Worm (Caenorhabditis elegans) whole organism, young adult: Measurements from ENCODE around the gene Y41C4A.6.
A peak's percentile ranks its signal among the peaks of the same experiment; 100 is the strongest.

ENCODE experiments used
- D2030.7 ChIP-seq: fragments of 200-800 bp; sonication (Bioruptor generic); IDR thresholded peaks from 2 replicates; pipeline ENCODE4 v1.3.6; 2022; ENCODE audit warnings: missing genetic modification reagents, missing genetic modification characterization, missing compliant biosample characterization
- F10E7.11 ChIP-seq: sonication (generic microtip); optimal IDR thresholded peaks from 2 replicates; lab custom pipeline; 2017; ENCODE audit warnings: mild to moderate bottlenecking, missing genetic modification characterization, moderate library complexity, missing compliant biosample characterization
- F37B4.10 ChIP-seq: fragments of 200-800 bp; sonication (Bioruptor generic); IDR thresholded peaks from 2 replicates; pipeline ENCODE4 v1.3.6; 2022; ENCODE audit warnings: missing genetic modification characterization, missing compliant biosample characterization
- K11D2.4 ChIP-seq: fragments of 200-800 bp; sonication (Bioruptor generic); IDR thresholded peaks from 2 replicates; pipeline ENCODE4 v1.3.6; 2022; ENCODE audit warnings: missing genetic modification reagents, missing genetic modification characterization, missing compliant biosample characterization
- K12H6.12 ChIP-seq: fragments of 200-800 bp; sonication (Bioruptor generic); optimal IDR thresholded peaks from 2 replicates; lab custom pipeline; 2018; ENCODE audit warnings: mild to moderate bottlenecking, missing genetic modification characterization, missing compliant biosample characterization
- ama-1 ChIP-seq, 3 experiments: fragments of 150-350 bp in 1 of 3; sonication (generic microtip) in 2 of 3; optimal IDR thresholded peaks; 2 replicates each; lab custom pipeline; 2014 to 2018; ENCODE audit warnings: missing biosample characterization in 2 of 3, missing genetic modification characterization in 2 of 3, missing genetic modification reagents in 2 of 3
- aptf-3 ChIP-seq: fragments of 200-800 bp; sonication (Bioruptor generic); IDR thresholded peaks from 2 replicates; pipeline ENCODE4 v1.3.6; 2022; ENCODE audit warnings: missing genetic modification characterization, missing compliant biosample characterization
- atf-7 ChIP-seq: sonication (generic microtip); optimal IDR thresholded peaks from 2 replicates; lab custom pipeline; 2017; ENCODE audit warnings: mild to moderate bottlenecking, missing genetic modification characterization, missing compliant biosample characterization
- attf-3 ChIP-seq: fragments of 200-800 bp; sonication (Bioruptor generic); conservative IDR thresholded peaks from 2 replicates; pipeline ENCODE4 v1.3.6; 2022; ENCODE audit warnings: missing genetic modification reagents, missing genetic modification characterization, missing compliant biosample characterization
- cebp-1 ChIP-seq, 2 experiments: fragments of 200-800 bp in 1 of 2; sonication (Bioruptor generic) in 1 of 2; sonication (generic microtip) in 1 of 2; IDR thresholded peaks in 1 of 2; optimal IDR thresholded peaks in 1 of 2; 2 replicates each; pipeline versions ENCODE4 v1.3.6 to Lab custom; 2017 to 2022; ENCODE audit warnings: missing compliant biosample characterization in 2 of 2, missing genetic modification characterization in 2 of 2, mild to moderate bottlenecking in 1 of 2, missing genetic modification reagents in 1 of 2, moderate library complexity in 1 of 2
- cebp-2 ChIP-seq: fragments of 200-800 bp; sonication (Bioruptor generic); IDR thresholded peaks from 2 replicates; pipeline ENCODE4 v1.3.6; 2022; ENCODE audit warnings: missing genetic modification characterization, missing compliant biosample characterization
- ceh-58 ChIP-seq: fragments of 200-800 bp; sonication (Bioruptor generic); IDR thresholded peaks from 2 replicates; pipeline ENCODE4 v1.3.6; 2022; ENCODE audit warnings: missing genetic modification characterization, missing compliant biosample characterization
- die-1 ChIP-seq: sonication (generic microtip); optimal IDR thresholded peaks from 2 replicates; lab custom pipeline; 2016; ENCODE audit warnings: missing genotype, mild to moderate bottlenecking, missing genetic modification characterization, missing compliant biosample characterization
- dpff-1 ChIP-seq: sonication (generic microtip); optimal IDR thresholded peaks from 2 replicates; lab custom pipeline; 2017; ENCODE audit warnings: mild to moderate bottlenecking, missing genetic modification characterization, missing compliant biosample characterization
- egrh-3 ChIP-seq: fragments of 200-800 bp; sonication (Bioruptor generic); IDR thresholded peaks from 2 replicates; pipeline ENCODE4 v1.3.6; 2022; ENCODE audit warnings: missing genetic modification reagents, missing genetic modification characterization, missing compliant biosample characterization
- hlh-12 ChIP-seq: sonication (generic microtip); optimal IDR thresholded peaks from 2 replicates; lab custom pipeline; 2016; ENCODE audit warnings: missing genetic modification characterization, missing compliant biosample characterization
- hlh-26 ChIP-seq: fragments of 200-800 bp; sonication (Bioruptor generic); conservative IDR thresholded peaks from 2 replicates; pipeline ENCODE4 v1.3.6; 2022; ENCODE audit warnings: missing genetic modification reagents, missing genetic modification characterization, missing compliant biosample characterization
- hmg-1.2 ChIP-seq: fragments of 200-800 bp; sonication (Bioruptor generic); IDR thresholded peaks from 2 replicates; pipeline ENCODE4 v1.3.6; 2022; ENCODE audit warnings: missing genetic modification reagents, missing genetic modification characterization, missing compliant biosample characterization
- hrde-1 ChIP-seq: sonication (generic microtip); optimal IDR thresholded peaks from 2 replicates; lab custom pipeline; 2016; ENCODE audit warnings: missing genetic modification characterization, mild to moderate bottlenecking, missing compliant biosample characterization, moderate library complexity, missing genotype, missing genetic modification reagents, borderline replicate concordance
- lag-1 ChIP-seq: fragments of 200-800 bp; sonication (Bioruptor generic); IDR thresholded peaks from 2 replicates; pipeline ENCODE4 v1.3.6; 2022; ENCODE audit warnings: missing genetic modification reagents, missing genetic modification characterization, missing compliant biosample characterization
- lin-26 ChIP-seq: fragments of 200-800 bp; sonication (Bioruptor generic); IDR thresholded peaks from 2 replicates; pipeline ENCODE4 v1.3.6; 2022; ENCODE audit warnings: missing genetic modification reagents, missing genetic modification characterization, missing compliant biosample characterization
- lin-35 ChIP-seq, 3 experiments: fragments of 150-350 bp in 2 of 3; sonication (generic microtip) in 1 of 3; optimal IDR thresholded peaks; 2 replicates each; lab custom pipeline; 2014 to 2018; ENCODE audit warnings: missing biosample characterization in 3 of 3, missing genetic modification characterization in 3 of 3, missing genetic modification reagents in 3 of 3
- lin-40 ChIP-seq: sonication (generic microtip); optimal IDR thresholded peaks from 2 replicates; lab custom pipeline; 2016; ENCODE audit warnings: missing genetic modification characterization, mild to moderate bottlenecking, missing compliant biosample characterization, missing genotype, missing genetic modification reagents
- lin-54 ChIP-seq: fragments of 200-800 bp; sonication (Bioruptor generic); optimal IDR thresholded peaks from 2 replicates; lab custom pipeline; 2018; ENCODE audit warnings: mild to moderate bottlenecking, missing genetic modification characterization, missing compliant biosample characterization
- lsy-27 ChIP-seq: sonication (generic microtip); optimal IDR thresholded peaks from 2 replicates; lab custom pipeline; 2017; ENCODE audit warnings: missing genetic modification characterization, mild to moderate bottlenecking, missing compliant biosample characterization, antibody characterized with exemption, missing genotype, borderline replicate concordance; ENCODE audit not compliant: insufficient read depth
- madf-10 ChIP-seq: sonication (generic microtip); optimal IDR thresholded peaks from 2 replicates; lab custom pipeline; 2016; ENCODE audit warnings: mild to moderate bottlenecking, missing genetic modification characterization, missing compliant biosample characterization
- madf-3 ChIP-seq: fragments of 200-800 bp; sonication (Bioruptor generic); IDR thresholded peaks from 2 replicates; pipeline ENCODE4 v1.3.6; 2022; ENCODE audit warnings: missing genetic modification reagents, missing genetic modification characterization, missing compliant biosample characterization
- mcd-1 ChIP-seq: fragments of 200-800 bp; sonication (Bioruptor generic); IDR thresholded peaks from 2 replicates; pipeline ENCODE4 v1.3.6; 2022; ENCODE audit warnings: missing genetic modification reagents, missing genetic modification characterization, missing compliant biosample characterization
- nhr-27 ChIP-seq: fragments of 200-800 bp; sonication (Bioruptor generic); optimal IDR thresholded peaks from 2 replicates; lab custom pipeline; 2018; ENCODE audit warnings: mild to moderate bottlenecking, missing genetic modification characterization, moderate library complexity, missing compliant biosample characterization
- pbrm-1 ChIP-seq: fragments of 200-800 bp; sonication (Bioruptor generic); IDR thresholded peaks from 2 replicates; pipeline ENCODE4 v1.3.6; 2022; ENCODE audit warnings: missing genetic modification reagents, missing genetic modification characterization, missing compliant biosample characterization
- rcor-1 ChIP-seq: fragments of 200-800 bp; sonication (Bioruptor generic); IDR thresholded peaks from 2 replicates; pipeline ENCODE4 v1.3.6; 2022; ENCODE audit warnings: missing genetic modification reagents, missing genetic modification characterization, missing compliant biosample characterization
- snpc-1.3 ChIP-seq: sonication (generic microtip); optimal IDR thresholded peaks from 2 replicates; lab custom pipeline; 2017; ENCODE audit warnings: missing genetic modification characterization, mild to moderate bottlenecking, missing compliant biosample characterization, antibody characterized with exemption, moderate library complexity, missing genotype, missing genetic modification reagents; ENCODE audit not compliant: insufficient read depth
- snpc-4 ChIP-seq, 5 experiments: fragments of 150-350 bp in 1 of 5; sonication (generic microtip) in 4 of 5; optimal IDR thresholded peaks; 2 replicates each; lab custom pipeline; 2014 to 2018; ENCODE audit warnings: missing genetic modification characterization in 5 of 5, missing biosample characterization in 3 of 5, antibody characterized with exemption in 2 of 5, mild to moderate bottlenecking in 2 of 5, missing compliant biosample characterization in 2 of 5, missing genotype in 2 of 5, moderate library complexity in 2 of 5, missing genetic modification reagents in 1 of 5
- tbx-9 ChIP-seq: sonication (generic microtip); optimal IDR thresholded peaks from 2 replicates; lab custom pipeline; 2016; ENCODE audit warnings: borderline replicate concordance, missing genetic modification characterization, inconsistent platforms, missing compliant biosample characterization
- tlf-1 ChIP-seq: fragments of 200-800 bp; sonication (Bioruptor generic); optimal IDR thresholded peaks from 2 replicates; lab custom pipeline; 2018; ENCODE audit warnings: mild to moderate bottlenecking, missing genetic modification characterization, missing compliant biosample characterization
- zfh-2 ChIP-seq: fragments of 200-800 bp; sonication (Bioruptor generic); conservative IDR thresholded peaks from 2 replicates; pipeline ENCODE4 v1.3.6; 2022; ENCODE audit warnings: missing genetic modification reagents, missing genetic modification characterization, missing compliant biosample characterization
- ztf-25 ChIP-seq: fragments of 200-800 bp; sonication (Bioruptor generic); IDR thresholded peaks from 2 replicates; pipeline ENCODE4 v1.3.6; 2022; ENCODE audit warnings: missing genetic modification reagents, missing genetic modification characterization, missing compliant biosample characterization
- ztf-26 ChIP-seq: sonication (generic microtip); optimal IDR thresholded peaks from 2 replicates; lab custom pipeline; 2017; ENCODE audit warnings: missing genetic modification characterization, missing compliant biosample characterization
- ztf-6 ChIP-seq: fragments of 200-800 bp; sonication (Bioruptor generic); IDR thresholded peaks from 2 replicates; pipeline ENCODE4 v1.3.6; 2022; ENCODE audit warnings: missing genetic modification reagents, missing genetic modification characterization, missing compliant biosample characterization

The Y41C4A.6 gene

ce11 chrIII:11731491-11731890 is 35.1 kb downstream of the Y41C4A.6 start:
- TF ChIP-seq attf-3 (GFP tag; lab: Robert Waterston, UW) (no peak), K11D2.4 (GFP tag; lab: Robert Waterston, UW) (no peak), lag-1 (GFP tag; lab: Robert Waterston, UW) (no peak), die-1 (tag; lab: Kevin White, UChicago) (no peak), hlh-12 (tag; lab: Kevin White, UChicago) (no peak), cebp-2 (no peak), ceh-58 (no peak), D2030.7 (GFP tag; lab: Robert Waterston, UW) (no peak), ztf-25 (GFP tag; lab: Robert Waterston, UW) (no peak), lin-54 (GFP tag; lab: Kevin White, UChicago) (no peak), madf-3 (GFP tag; lab: Robert Waterston, UW) (no peak), pbrm-1 (GFP tag; lab: Robert Waterston, UW) (no peak), snpc-1.3 (tag; lab: Kevin White, UChicago) (no peak), nhr-27 (no peak), dpff-1 (tag; lab: Kevin White, UChicago) (no peak), F10E7.11 (no peak), cebp-1 (GFP tag; IDR thresholded peaks at IDR 0.05; lab: Robert Waterston, UW) (no peak), cebp-1 (tag; optimal IDR thresholded peaks at IDR 0.05; lab: Kevin White, UChicago) (no peak), egrh-3 (no peak), ztf-6 (GFP tag; lab: Robert Waterston, UW) (no peak), mcd-1 (GFP tag; lab: Robert Waterston, UW) (no peak)

DNA sequence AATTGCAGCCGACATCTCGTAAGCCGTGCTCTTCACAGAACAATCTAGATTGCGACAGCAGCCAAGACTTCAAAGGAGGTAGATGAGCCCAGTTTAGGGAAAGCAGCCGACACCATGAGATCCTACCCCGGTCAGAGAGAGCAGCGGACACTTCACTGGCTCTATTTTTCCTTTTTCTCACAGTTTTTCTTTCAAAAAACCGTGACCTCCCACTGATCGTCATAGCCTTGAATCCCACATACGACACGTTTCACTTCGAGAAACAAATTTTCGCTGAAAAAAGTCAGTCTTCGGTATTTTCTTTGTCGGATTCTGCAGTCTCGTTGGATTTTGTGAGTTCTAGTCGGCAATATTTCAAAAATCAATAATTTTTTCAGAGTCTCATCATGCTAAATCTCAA is 35.7 kb downstream of the Y41C4A.6 start, which contains the start of gene Y41C4A.21:
Y41C4A.21 (plus strand) TSS at position 301 of the 400 bp plus-strand sequence.
- TF ChIP-seq hlh-12 (tag; lab: Kevin White, UChicago), result no peak
- TF ChIP-seq zfh-2 (GFP tag; lab: Robert Waterston, UW), result 0 out of 2 replicates have a peak, but pooled peaks have one; percentile 19
- TF ChIP-seq hlh-26, result no peak

DNA sequence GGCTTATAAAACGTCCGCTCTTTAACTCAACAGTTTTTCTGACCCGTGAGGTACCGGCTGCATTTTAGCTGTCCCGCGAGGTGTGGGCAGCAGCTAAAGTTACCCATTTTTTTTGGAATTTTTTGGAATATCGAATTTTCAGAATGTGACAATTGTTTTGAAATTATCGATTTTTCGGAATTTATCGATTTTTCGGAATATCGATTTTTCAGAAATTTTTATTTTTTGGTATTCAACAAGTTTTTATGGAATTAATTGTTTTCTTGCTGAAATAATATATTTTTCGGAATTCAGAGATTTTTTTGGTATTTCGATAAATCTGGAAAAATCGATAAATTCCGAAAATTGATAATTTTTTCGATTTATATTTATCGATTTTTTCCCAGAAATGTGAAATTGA is 36.6 kb downstream of the Y41C4A.6 start:
- no peak for TF ChIP-seq lsy-27 (tag; lab: Kevin White, UChicago)
- TF ChIP-seq K12H6.12 (tag; lab: Kevin White, UChicago), result no peak
- no peak for TF ChIP-seq aptf-3 (GFP tag; lab: Robert Waterston, UW)
- no peak for TF ChIP-seq ama-1 (optimal IDR thresholded peaks at IDR 0.05; lab: Kevin White, UChicago)
- TF ChIP-seq ama-1 (GFP tag; optimal IDR thresholded peaks at IDR 0.05; lab: Kevin White, UChicago), result no peak

- TF ChIP-seq madf-10 (tag; lab: Kevin White, UChicago) (no peak), hrde-1 (tag; lab: Kevin White, UChicago) (no peak)
Measured at ce11 chrIII:11737527-11737926, 41.2 kb downstream of the Y41C4A.6 start, which contains the start of gene sup-1. TSS of gene sup-1 (minus strand) at chrIII:11737627.

ce11 chrIII:11738482-11738881 is 42.1 kb downstream of the Y41C4A.6 start:
- no peak for TF ChIP-seq tlf-1 (GFP tag; lab: Kevin White, UChicago)
- TF ChIP-seq rcor-1 (GFP tag; lab: Robert Waterston, UW), result no peak
- TF ChIP-seq snpc-4 (GFP tag; optimal IDR thresholded peaks at IDR 0.05; lab: Kevin White, UChicago), result no peak
- TF ChIP-seq snpc-4 (tag; optimal IDR thresholded peaks at IDR 0.05; lab: Kevin White, UChicago), result peak in 1 of 4 experiments; percentile 0
- TF ChIP-seq K12H6.12 (tag; lab: Kevin White, UChicago), result peak; percentile 45
- TF ChIP-seq tbx-9 (tag; lab: Kevin White, UChicago), result no peak
- peak in 1 of 3 experiments; percentile 53 for TF ChIP-seq lin-35 (GFP tag; optimal IDR thresholded peaks at IDR 0.05; lab: Kevin White, UChicago)
- TF ChIP-seq F37B4.10 (GFP tag; lab: Robert Waterston, UW), result no peak
- TF ChIP-seq hmg-1.2 (GFP tag; lab: Robert Waterston, UW), result peak; percentile 42; the same call in 1 of the 2 replicates
- TF ChIP-seq ztf-26, result peak; percentile 65
- TF ChIP-seq lin-26, result peak; percentile 63; the same call in 1 of the 2 replicates
- no peak for TF ChIP-seq cebp-1 (GFP tag; IDR thresholded peaks at IDR 0.05; lab: Robert Waterston, UW)
- peak; percentile 66 for TF ChIP-seq cebp-1 (tag; optimal IDR thresholded peaks at IDR 0.05; lab: Kevin White, UChicago)
- TF ChIP-seq lin-40 (tag; lab: Kevin White, UChicago), result peak; percentile 61
- TF ChIP-seq ama-1 (optimal IDR thresholded peaks at IDR 0.05; lab: Kevin White, UChicago), result no peak
- no peak for TF ChIP-seq ama-1 (GFP tag; optimal IDR thresholded peaks at IDR 0.05; lab: Kevin White, UChicago)
- peak; percentile 32 for TF ChIP-seq atf-7 (tag; lab: Kevin White, UChicago)
- peak; percentile 9; the same call in 1 of the 2 replicates for TF ChIP-seq mcd-1 (GFP tag; lab: Robert Waterston, UW)
